Fruit fly (Drosophila melanogaster) whole organism, wandering third instar larva: Measurements from ENCODE around the gene ND-15.

Experiments
- Abd-B ChIP-seq: fragments of >200 bp; optimal IDR thresholded peaks from 2 replicates; lab custom pipeline; 2017; ENCODE audit warnings: missing biosample characterization, missing genetic modification characterization
- CG32264 ChIP-seq: fragments of 200-800 bp; sonication (Bioruptor generic); optimal IDR thresholded peaks from 2 replicates; lab custom pipeline; 2016; ENCODE audit warnings: missing biosample characterization, missing genetic modification characterization
- CG9705 ChIP-seq: fragments of 200-800 bp; sonication (Bioruptor generic); optimal IDR thresholded peaks from 2 replicates; lab custom pipeline; 2018; ENCODE audit warnings: missing biosample characterization, mild to moderate bottlenecking, missing genetic modification characterization
- CrebA ChIP-seq: fragments of 200-800 bp; sonication (Bioruptor generic); optimal IDR thresholded peaks from 2 replicates; lab custom pipeline; 2016; ENCODE audit warnings: missing biosample characterization, mild to moderate bottlenecking, missing genetic modification characterization, borderline replicate concordance
- Dfd ChIP-seq: fragments of >200 bp; optimal IDR thresholded peaks from 2 replicates; lab custom pipeline; 2017; ENCODE audit warnings: missing biosample characterization, missing genetic modification characterization
- Dif ChIP-seq: fragments of 200-275, 200-300 bp; sonication (Bioruptor generic); optimal IDR thresholded peaks from 2 replicates; lab custom pipeline; 2018; ENCODE audit warnings: missing biosample characterization, missing genetic modification characterization; ENCODE audit not compliant: partially characterized antibody
- HLH106 ChIP-seq: fragments of 200-800 bp; optimal IDR thresholded peaks from 3 replicates; lab custom pipeline; 2019; ENCODE audit warnings: missing biosample characterization, mild to moderate bottlenecking, missing genetic modification characterization, moderate library complexity
- Hnf4 ChIP-seq: fragments of 200-800 bp; sonication (Bioruptor generic); optimal IDR thresholded peaks from 2 replicates; lab custom pipeline; 2016; ENCODE audit warnings: missing biosample characterization, mild to moderate bottlenecking, missing genetic modification characterization
- Hr78 ChIP-seq: fragments of >200 bp; optimal IDR thresholded peaks from 2 replicates; lab custom pipeline; 2017; ENCODE audit warnings: missing biosample characterization, missing genetic modification characterization
- Hr83 ChIP-seq: fragments of 200-300 bp; sonication (Bioruptor generic); optimal IDR thresholded peaks from 2 replicates; lab custom pipeline; 2016; ENCODE audit warnings: missing biosample characterization, mild to moderate bottlenecking, missing genetic modification characterization, moderate library complexity; ENCODE audit not compliant: poor library complexity, severe bottlenecking
- Jra ChIP-seq: sonication (Bioruptor generic); optimal IDR thresholded peaks from 2 replicates; lab custom pipeline; 2016; ENCODE audit warnings: missing biosample characterization, missing genetic modification characterization
- Mio ChIP-seq: sonication (Bioruptor generic); optimal IDR thresholded peaks from 2 replicates; lab custom pipeline; 2016; ENCODE audit warnings: missing biosample characterization, missing genetic modification characterization
- Myc ChIP-seq: fragments of >200 bp; optimal IDR thresholded peaks from 2 replicates; lab custom pipeline; 2017
- N ChIP-seq: fragments of >200 bp; optimal IDR thresholded peaks from 2 replicates; lab custom pipeline; 2018; ENCODE audit warnings: missing biosample characterization, missing external identifiers, missing genetic modification characterization
- OdsH ChIP-seq: fragments of 200-800 bp; sonication (Bioruptor generic); optimal IDR thresholded peaks from 2 replicates; lab custom pipeline; 2016; ENCODE audit warnings: missing biosample characterization, mild to moderate bottlenecking, missing genetic modification characterization
- Rel ChIP-seq, 2 experiments: fragments of 200-800 bp; sonication (Bioruptor generic) in 1 of 2; optimal IDR thresholded peaks; 2 replicates in 1 of 2; 3 replicates in 1 of 2; lab custom pipeline; 2016 to 2019; ENCODE audit warnings: mild to moderate bottlenecking in 2 of 2, missing biosample characterization in 2 of 2, missing genetic modification characterization in 2 of 2, moderate library complexity in 1 of 2
- Sp1 ChIP-seq: fragments of 200-800 bp; sonication (Bioruptor generic); optimal IDR thresholded peaks from 3 replicates; lab custom pipeline; 2019; ENCODE audit warnings: missing biosample characterization, mild to moderate bottlenecking, missing genetic modification characterization, moderate library complexity
- Vsx2 ChIP-seq: fragments of 200-300, 225-300 bp; sonication (Bioruptor generic); optimal IDR thresholded peaks from 2 replicates; lab custom pipeline; 2018; ENCODE audit warnings: missing biosample characterization, missing genetic modification characterization; ENCODE audit not compliant: partially characterized antibody
- br ChIP-seq: fragments of 200-800 bp; sonication (Bioruptor generic); optimal IDR thresholded peaks from 2 replicates; lab custom pipeline; 2016; ENCODE audit warnings: missing biosample characterization, missing genetic modification characterization
- brk ChIP-seq: fragments of 200-800 bp; sonication (Bioruptor generic); optimal IDR thresholded peaks from 2 replicates; lab custom pipeline; 2016; ENCODE audit warnings: missing biosample characterization, mild to moderate bottlenecking, missing genetic modification characterization
- dl ChIP-seq, 2 experiments: fragments of 175-275, 200-275 bp in 1 of 2; fragments of 200-275 bp in 1 of 2; sonication (Bioruptor generic); optimal IDR thresholded peaks; lab custom pipeline; 2018; ENCODE audit warnings: mild to moderate bottlenecking in 2 of 2, missing biosample characterization in 2 of 2, missing genetic modification characterization in 2 of 2, moderate library complexity in 2 of 2; ENCODE audit not compliant: partially characterized antibody in 2 of 2, insufficient read depth in 1 of 2
- dmrt93B ChIP-seq: fragments of 200-800 bp; sonication (Bioruptor generic); optimal IDR thresholded peaks from 2 replicates; lab custom pipeline; 2018; ENCODE audit warnings: missing biosample characterization, mild to moderate bottlenecking, missing genetic modification characterization
- dsf ChIP-seq: sonication (Bioruptor generic); optimal IDR thresholded peaks from 2 replicates; lab custom pipeline; 2016; ENCODE audit warnings: missing biosample characterization, missing genetic modification characterization, borderline replicate concordance
- ey ChIP-seq: fragments of 200-800 bp; sonication (Bioruptor generic); optimal IDR thresholded peaks from 2 replicates; lab custom pipeline; 2016; ENCODE audit warnings: missing biosample characterization, missing genetic modification characterization
- foxo ChIP-seq, 2 experiments: fragments of 200-800 bp; sonication (Bioruptor generic); optimal IDR thresholded peaks; 2 replicates in 1 of 2; 3 replicates in 1 of 2; lab custom pipeline; 2016 to 2017; ENCODE audit warnings: missing biosample characterization in 2 of 2, missing genetic modification characterization in 2 of 2
- fru ChIP-seq: fragments of 200-800 bp; sonication (Bioruptor generic); optimal IDR thresholded peaks from 3 replicates; lab custom pipeline; 2016; ENCODE audit warnings: missing biosample characterization, mild to moderate bottlenecking, missing genetic modification characterization
- h ChIP-seq: fragments of 200-800 bp; sonication (Bioruptor generic); optimal IDR thresholded peaks from 3 replicates; lab custom pipeline; 2016; ENCODE audit warnings: missing biosample characterization, mild to moderate bottlenecking, missing genetic modification characterization
- jim ChIP-seq: fragments of 175-275, 200-325 bp; sonication (Bioruptor generic); optimal IDR thresholded peaks from 2 replicates; lab custom pipeline; 2016; ENCODE audit warnings: missing biosample characterization, mild to moderate bottlenecking, missing genetic modification characterization
- lola ChIP-seq: fragments of >200 bp; optimal IDR thresholded peaks from 2 replicates; lab custom pipeline; 2017; ENCODE audit warnings: missing biosample characterization, missing genetic modification characterization
- pan ChIP-seq: fragments of >200 bp; optimal IDR thresholded peaks from 2 replicates; lab custom pipeline; 2017
- psq ChIP-seq: fragments of 200-800 bp; sonication (Bioruptor generic); optimal IDR thresholded peaks from 3 replicates; lab custom pipeline; 2017; ENCODE audit warnings: missing biosample characterization, mild to moderate bottlenecking, missing genetic modification characterization, moderate library complexity
- rgr ChIP-seq: fragments of 200-800 bp; sonication (Bioruptor generic); optimal IDR thresholded peaks from 3 replicates; lab custom pipeline; 2016; ENCODE audit warnings: missing biosample characterization, mild to moderate bottlenecking, missing genetic modification characterization
- sage ChIP-seq: fragments of 200-800 bp; sonication (Bioruptor generic); optimal IDR thresholded peaks from 2 replicates; lab custom pipeline; 2016; ENCODE audit warnings: missing biosample characterization, mild to moderate bottlenecking, missing genetic modification characterization
- tai ChIP-seq: sonication (Bioruptor generic); optimal IDR thresholded peaks from 2 replicates; lab custom pipeline; 2016; ENCODE audit warnings: missing biosample characterization, missing genetic modification characterization
- usp ChIP-seq: fragments of >200 bp; optimal IDR thresholded peaks from 2 replicates; lab custom pipeline; 2017; ENCODE audit warnings: missing biosample characterization, missing genetic modification characterization
- woc ChIP-seq: sonication (Bioruptor generic); optimal IDR thresholded peaks from 2 replicates; lab custom pipeline; 2016; ENCODE audit warnings: missing biosample characterization, mild to moderate bottlenecking, missing genetic modification characterization

Gene ND-15

DNA sequence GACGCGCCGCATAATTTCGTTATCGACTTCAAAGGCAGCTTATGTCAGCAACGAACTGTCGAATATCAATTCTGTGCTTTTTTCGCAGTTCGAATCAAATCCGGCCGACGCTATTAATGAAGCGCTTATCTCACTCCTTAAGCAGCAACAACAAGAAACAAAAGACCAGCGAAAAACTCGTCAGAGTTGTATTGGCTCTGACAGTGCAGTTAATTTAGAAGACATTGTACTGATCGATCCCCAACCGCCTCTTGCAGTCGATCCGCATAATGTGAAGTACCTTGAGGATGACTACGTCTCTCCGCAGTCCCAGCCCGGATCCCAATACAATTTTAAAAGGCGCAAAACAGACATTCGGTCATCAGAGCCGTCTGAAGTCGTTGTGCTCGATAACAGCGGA is 45.0 kb upstream of the ND-15 start:
- TF ChIP-seq Rel (GFP tag; optimal IDR thresholded peaks at IDR 0.05; lab: Kevin White, UChicago) (no peak), Rel (tag; optimal IDR thresholded peaks at IDR 0.05; lab: Kevin White, UChicago) (peak; percentile 92), Vsx2 (GFP tag; lab: Kevin White, UChicago) (no peak)

DNA sequence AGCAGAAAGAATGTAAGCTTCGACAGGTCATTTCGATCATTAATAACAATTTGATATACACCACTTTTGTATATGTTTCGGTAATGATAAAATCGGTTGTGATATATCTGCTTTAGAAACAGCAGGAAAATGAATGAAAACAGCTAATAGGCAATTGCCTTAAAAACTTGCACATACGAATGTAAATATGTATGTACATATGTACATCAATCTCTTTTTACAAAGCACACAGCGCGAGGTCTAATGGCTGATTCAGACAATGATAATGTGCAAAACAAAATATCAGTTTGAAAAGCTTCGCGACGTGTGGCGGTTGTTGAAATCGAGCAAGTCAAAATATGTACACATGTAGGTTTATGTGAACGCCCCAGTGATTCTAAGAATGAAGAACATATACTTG is 43.1 kb upstream of the ND-15 start, which contains the start of gene galectin:
TSS of gene galectin (plus strand) at position 301 of the 400 bp plus-strand sequence.
- TF ChIP-seq OdsH (GFP tag; lab: Kevin White, UChicago) (no peak), tai (GFP tag; lab: Kevin White, UChicago) (peak; percentile 19), brk (GFP tag; lab: Kevin White, UChicago) (no peak), Dfd (GFP tag; lab: Kevin White, UChicago) (no peak), psq (GFP tag; lab: Kevin White, UChicago) (no peak), Rel (GFP tag; optimal IDR thresholded peaks at IDR 0.05; lab: Kevin White, UChicago) (no peak), Rel (tag; optimal IDR thresholded peaks at IDR 0.05; lab: Kevin White, UChicago) (peak; percentile 41), CrebA (GFP tag; lab: Kevin White, UChicago) (no peak), HLH106 (tag; lab: Kevin White, UChicago) (no peak), Hr78 (GFP tag; lab: Kevin White, UChicago) (no peak), sage (GFP tag; lab: Kevin White, UChicago) (peak; percentile 24), h (peak; percentile 26), Hnf4 (GFP tag; lab: Kevin White, UChicago) (no peak), rgr (GFP tag; lab: Kevin White, UChicago) (no peak), lola (GFP tag; lab: Kevin White, UChicago) (no peak)

DNA sequence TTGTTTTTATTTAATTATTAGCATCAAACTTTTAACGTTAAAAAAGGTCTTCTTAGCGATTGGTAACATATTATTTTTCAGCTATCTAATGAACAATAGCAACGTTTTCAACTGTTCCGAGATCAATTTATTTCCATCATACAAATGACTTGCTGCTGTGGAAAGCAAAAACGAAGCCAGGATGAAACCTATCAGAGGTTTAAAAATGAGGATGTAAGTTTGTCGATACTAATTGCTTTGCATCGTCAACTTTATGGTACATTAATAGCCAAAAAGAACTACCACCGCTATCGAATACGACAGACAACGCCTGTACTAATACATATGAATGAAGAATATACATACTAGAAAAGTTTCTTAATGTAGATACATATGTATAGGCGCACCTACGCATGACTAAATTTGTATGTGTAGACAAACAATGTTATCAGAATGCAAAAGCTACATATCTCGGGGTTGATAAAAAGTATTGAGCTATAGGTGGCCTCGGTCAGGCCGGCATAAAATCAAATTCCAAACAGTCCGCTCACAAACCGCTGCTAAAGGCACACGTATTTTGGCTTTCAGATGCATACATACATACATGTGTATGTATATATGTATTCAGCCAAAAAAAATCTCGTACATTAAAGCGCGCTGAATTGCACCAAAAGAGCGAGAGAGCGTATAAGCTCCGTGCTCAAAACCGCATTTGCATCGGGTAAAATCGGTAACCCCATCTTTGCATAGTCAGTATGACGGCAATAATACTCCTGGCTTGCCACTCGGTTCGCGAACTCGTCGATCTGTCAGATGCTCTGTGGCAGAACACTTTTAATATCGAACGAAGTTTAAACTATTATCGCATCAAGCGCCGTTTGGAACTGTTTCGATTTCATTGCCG is 42.4 kb upstream of the ND-15 start:
- TF ChIP-seq tai (GFP tag; lab: Kevin White, UChicago) (no peak), foxo (GFP tag; optimal IDR thresholded peaks at IDR 0.05; lab: Kevin White, UChicago) (peak in 1 of 2 experiments; percentile 4), Vsx2 (GFP tag; lab: Kevin White, UChicago) (peak; percentile 23), Jra (GFP tag; lab: Kevin White, UChicago) (no peak), Rel (GFP tag; optimal IDR thresholded peaks at IDR 0.05; lab: Kevin White, UChicago) (no peak), Rel (tag; optimal IDR thresholded peaks at IDR 0.05; lab: Kevin White, UChicago) (peak; percentile 18), brk (GFP tag; lab: Kevin White, UChicago) (peak; percentile 7), usp (no peak), Hr83 (GFP tag; lab: Kevin White, UChicago) (no peak), OdsH (GFP tag; lab: Kevin White, UChicago) (peak; percentile 30), rgr (GFP tag; lab: Kevin White, UChicago) (peak; percentile 19), dl (GFP tag; optimal IDR thresholded peaks at IDR 0.05; lab: Kevin White, UChicago; ENCODE audit: insufficient read depth in 1 of 2, partially characterized antibody in 2 of 2) (peak; percentile 29 to 35), Dif (peak; percentile 64), Sp1 (GFP tag; lab: Kevin White, UChicago) (peak; percentile 31)

DNA sequence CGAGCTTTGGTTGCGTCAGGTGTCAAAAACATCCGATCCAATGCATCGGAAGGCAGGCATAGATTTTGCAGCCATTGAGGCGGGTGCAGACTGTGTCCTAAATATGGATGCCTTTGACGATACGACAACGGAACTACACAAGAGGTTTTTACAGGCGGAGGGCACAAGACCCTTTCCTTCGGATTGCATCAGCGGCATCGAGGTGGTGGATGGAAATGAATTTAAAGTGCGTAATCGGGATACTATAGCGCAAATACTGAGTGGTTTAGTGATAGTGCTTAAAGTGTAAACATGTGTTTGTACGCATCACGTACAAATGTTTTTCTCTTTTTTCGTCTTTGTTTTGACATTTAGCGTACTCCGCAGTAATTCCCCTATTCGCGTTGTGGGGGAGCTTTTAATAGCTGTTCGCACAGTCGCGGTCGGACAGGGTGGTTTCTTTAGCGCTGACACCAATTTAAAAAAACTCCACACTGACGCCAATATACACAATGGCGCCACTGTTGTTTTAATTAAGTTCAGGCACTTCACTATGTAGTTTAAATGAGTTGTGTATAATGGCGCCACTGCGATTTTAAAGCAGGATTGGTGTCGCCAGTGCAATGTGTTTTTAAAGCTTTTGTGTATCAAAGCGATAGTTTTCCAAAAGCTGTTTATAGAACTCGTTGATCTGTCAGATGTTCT is 41.6 kb upstream of the ND-15 start:
- TF ChIP-seq woc = no peak
- no peak for TF ChIP-seq Dfd (GFP tag; lab: Kevin White, UChicago)
- TF ChIP-seq br = peak; percentile 3
- TF ChIP-seq Abd-B = no peak
- no peak for TF ChIP-seq dl (GFP tag; optimal IDR thresholded peaks at IDR 0.05; lab: Kevin White, UChicago; ENCODE audit: insufficient read depth in 1 of 2, partially characterized antibody in 2 of 2)
- no peak for TF ChIP-seq Hr78 (GFP tag; lab: Kevin White, UChicago)
- peak in 1 of 2 experiments; percentile 57 for TF ChIP-seq foxo (GFP tag; optimal IDR thresholded peaks at IDR 0.05; lab: Kevin White, UChicago)
- peak; percentile 19 for TF ChIP-seq ey (GFP tag; lab: Kevin White, UChicago)
- TF ChIP-seq pan = no peak
- no peak for TF ChIP-seq Sp1 (GFP tag; lab: Kevin White, UChicago)
- no peak for TF ChIP-seq Rel (GFP tag; optimal IDR thresholded peaks at IDR 0.05; lab: Kevin White, UChicago)
- TF ChIP-seq Rel (tag; optimal IDR thresholded peaks at IDR 0.05; lab: Kevin White, UChicago) = peak; percentile 89
- no peak for TF ChIP-seq Jra (GFP tag; lab: Kevin White, UChicago)
- TF ChIP-seq lola (GFP tag; lab: Kevin White, UChicago) = no peak
- no peak for TF ChIP-seq CG9705 (GFP tag; lab: Kevin White, UChicago)
- TF ChIP-seq Myc = peak; percentile 80
- TF ChIP-seq usp = no peak
- TF ChIP-seq dsf (GFP tag; lab: Kevin White, UChicago) = no peak
- TF ChIP-seq Mio (GFP tag; lab: Kevin White, UChicago) = no peak
- peak; percentile 65 for TF ChIP-seq brk (GFP tag; lab: Kevin White, UChicago)
- TF ChIP-seq Hnf4 (GFP tag; lab: Kevin White, UChicago) = peak; percentile 64
- TF ChIP-seq Vsx2 (GFP tag; lab: Kevin White, UChicago) = no peak
- no peak for TF ChIP-seq jim (GFP tag; lab: Kevin White, UChicago)
- TF ChIP-seq dmrt93B (GFP tag; lab: Kevin White, UChicago) = no peak
- no peak for TF ChIP-seq sage (GFP tag; lab: Kevin White, UChicago)
- TF ChIP-seq N (GFP tag; lab: Kevin White, UChicago) = no peak
- TF ChIP-seq fru (GFP tag; lab: Kevin White, UChicago) = peak; percentile 79
- TF ChIP-seq tai (GFP tag; lab: Kevin White, UChicago) = peak; percentile 69
- TF ChIP-seq CG32264 (GFP tag; lab: Kevin White, UChicago) = no peak
- peak; percentile 94 for TF ChIP-seq psq (GFP tag; lab: Kevin White, UChicago)
